Worm (Caenorhabditis elegans) whole organism, early embryonic: ENCODE results near the gene M01H9.2.

Experiments
- B0310.2 ChIP-seq: sonication (generic microtip); optimal IDR thresholded peaks from 2 replicates; lab custom pipeline; 2016; ENCODE audit warnings: mild to moderate bottlenecking, missing genetic modification characterization, missing compliant biosample characterization
- F13C5.2 ChIP-seq: sonication (generic microtip); optimal IDR thresholded peaks from 2 replicates; lab custom pipeline; 2017; ENCODE audit warnings: mild to moderate bottlenecking, missing genetic modification characterization, inconsistent platforms, missing compliant biosample characterization
- ama-1 ChIP-seq: fragments of 150-350 bp; optimal IDR thresholded peaks from 2 replicates; lab custom pipeline; 2014
- ceh-13 ChIP-seq: fragments of 200-800 bp; sonication (Bioruptor generic); optimal IDR thresholded peaks from 2 replicates; lab custom pipeline; 2018; ENCODE audit warnings: mild to moderate bottlenecking, missing genetic modification characterization, missing compliant biosample characterization
- flt-1 ChIP-seq: fragments of 200-800 bp; sonication (Bioruptor generic); IDR thresholded peaks from 2 replicates; pipeline ENCODE4 v1.3.6; 2022; ENCODE audit warnings: missing genetic modification characterization, missing compliant biosample characterization
- hmg-4 ChIP-seq: fragments of 200-800 bp; sonication (Bioruptor generic); optimal IDR thresholded peaks from 2 replicates; lab custom pipeline; 2018; ENCODE audit warnings: mild to moderate bottlenecking, missing genetic modification characterization, missing compliant biosample characterization
- hnd-1 ChIP-seq: sonication (generic microtip); optimal IDR thresholded peaks from 2 replicates; lab custom pipeline; 2016; ENCODE audit warnings: missing genetic modification characterization, missing compliant biosample characterization
- pes-1 ChIP-seq: fragments of 200-800 bp; sonication (Bioruptor generic); IDR thresholded peaks from 2 replicates; pipeline ENCODE4 v1.3.6; 2022; ENCODE audit warnings: missing genetic modification reagents, missing genetic modification characterization, missing compliant biosample characterization
- sea-1 ChIP-seq: fragments of 200-800 bp; sonication (Bioruptor generic); conservative IDR thresholded peaks from 2 replicates; pipeline ENCODE4 v1.3.6; 2022; ENCODE audit warnings: missing genetic modification characterization, missing compliant biosample characterization
- tbx-11 ChIP-seq: fragments of 200-800 bp; sonication (Bioruptor generic); IDR thresholded peaks from 2 replicates; pipeline ENCODE4 v1.3.6; 2022; ENCODE audit warnings: missing genetic modification characterization, missing compliant biosample characterization
- tbx-37 ChIP-seq: fragments of 200-800 bp; sonication (Bioruptor generic); conservative IDR thresholded peaks from 2 replicates; pipeline ENCODE4 v1.3.6; 2022; ENCODE audit warnings: missing genetic modification reagents, missing genetic modification characterization, missing compliant biosample characterization

- TF ChIP-seq sea-1 (GFP tag; lab: Robert Waterston, UW) (no peak), flt-1 (GFP tag; lab: Robert Waterston, UW) (no peak), hnd-1 (tag; lab: Kevin White, UChicago) (no peak), ama-1 (lab: Kevin White, UChicago) (no peak), tbx-11 (no peak), tbx-37 (GFP tag; lab: Robert Waterston, UW) (no peak), hmg-4 (GFP tag; lab: Kevin White, UChicago) (no peak), ceh-13 (no peak), B0310.2 (no peak), F13C5.2 (tag; lab: Kevin White, UChicago) (no peak), pes-1 (GFP tag; lab: Robert Waterston, UW) (no peak)
Measured at ce11 chrIV:4511259-4511890, 48.3 kb upstream of the M01H9.2 start, which contains the start of the genes rfth-1 and ZK180.8.
